Fruit fly (Drosophila melanogaster) whole organism, embryonic: Measurements from ENCODE around the gene Cyp303a1.

Experiments
- CG10543 ChIP-seq: fragments of 200-800 bp; sonication (Bioruptor generic); optimal IDR thresholded peaks from 3 replicates; lab custom pipeline; 2017; ENCODE audit warnings: missing biosample characterization, mild to moderate bottlenecking, missing genetic modification characterization, moderate library complexity
- CG10979 ChIP-seq: fragments of 200-800 bp; sonication (Bioruptor generic); optimal IDR thresholded peaks from 2 replicates; lab custom pipeline; 2018; ENCODE audit warnings: missing biosample characterization, mild to moderate bottlenecking, missing genetic modification characterization, moderate library complexity
- CG11696 ChIP-seq: fragments of 200-800 bp; sonication (Bioruptor generic); IDR thresholded peaks from 2 replicates; pipeline ENCODE4 v1.3.6; 2022; ENCODE audit warnings: missing biosample characterization, missing genetic modification characterization
- CG11723 ChIP-seq: fragments of 200-800 bp; sonication (Bioruptor generic); optimal IDR thresholded peaks from 2 replicates; lab custom pipeline; 2017; ENCODE audit warnings: missing biosample characterization, mild to moderate bottlenecking, missing genetic modification characterization
- CG12071 ChIP-seq: fragments of 200-800 bp; sonication (Bioruptor generic); optimal IDR thresholded peaks from 3 replicates; lab custom pipeline; 2018; ENCODE audit warnings: missing biosample characterization, mild to moderate bottlenecking, missing genetic modification characterization
- CG12236 ChIP-seq: fragments of 200-800 bp; sonication (Bioruptor generic); optimal IDR thresholded peaks from 2 replicates; lab custom pipeline; 2016; ENCODE audit warnings: missing biosample characterization, missing genetic modification characterization
- CG12659 ChIP-seq: fragments of 200-800 bp; sonication (Bioruptor generic); optimal IDR thresholded peaks from 3 replicates; lab custom pipeline; 2017; ENCODE audit warnings: mild to moderate bottlenecking, missing biosample characterization, missing genetic modification reagents, missing genetic modification characterization
- CG16863 ChIP-seq: fragments of 200-800 bp; sonication (Bioruptor generic); optimal IDR thresholded peaks from 3 replicates; lab custom pipeline; 2016; ENCODE audit warnings: missing biosample characterization, missing genetic modification characterization
- CG17361 ChIP-seq: fragments of 200-800 bp; sonication (Bioruptor generic); IDR thresholded peaks from 3 replicates; pipeline ENCODE4 v1.3.6; 2022; ENCODE audit warnings: missing biosample characterization, missing genetic modification characterization
- CG17912 ChIP-seq: fragments of 200-800 bp; sonication (Bioruptor generic); optimal IDR thresholded peaks from 2 replicates; lab custom pipeline; 2018; ENCODE audit warnings: missing biosample characterization, mild to moderate bottlenecking, missing genetic modification characterization
- CG18619 ChIP-seq: fragments of 200-800 bp; sonication (Bioruptor generic); optimal IDR thresholded peaks from 3 replicates; lab custom pipeline; 2017; ENCODE audit warnings: missing biosample characterization, mild to moderate bottlenecking, missing genetic modification characterization
- CG2889 ChIP-seq: fragments of 200-800 bp; sonication (Bioruptor generic); IDR thresholded peaks from 3 replicates; pipeline ENCODE4 v1.3.6; 2022; ENCODE audit warnings: missing biosample characterization, missing genetic modification characterization
- CG30403 ChIP-seq: fragments of 200-800 bp; sonication (Bioruptor generic); optimal IDR thresholded peaks from 3 replicates; lab custom pipeline; 2016; ENCODE audit warnings: missing biosample characterization, missing genetic modification characterization
- CG30431 ChIP-seq: fragments of 200-800 bp; sonication (Bioruptor generic); optimal IDR thresholded peaks from 2 replicates; lab custom pipeline; 2017; ENCODE audit warnings: missing biosample characterization, missing genetic modification characterization
- CG33213 ChIP-seq: fragments of 200-800 bp; sonication (Bioruptor generic); optimal IDR thresholded peaks from 3 replicates; lab custom pipeline; 2016; ENCODE audit warnings: missing biosample characterization, missing genetic modification characterization
- CG34376 ChIP-seq: fragments of 200-800 bp; sonication (Bioruptor generic); optimal IDR thresholded peaks from 2 replicates; lab custom pipeline; 2018; ENCODE audit warnings: missing biosample characterization, mild to moderate bottlenecking, missing genetic modification characterization
- CG4282 ChIP-seq: fragments of 200-800 bp; sonication (Bioruptor generic); optimal IDR thresholded peaks from 2 replicates; lab custom pipeline; 2016; ENCODE audit warnings: missing biosample characterization, missing genetic modification characterization
- CG4328 ChIP-seq: fragments of 200-800 bp; sonication (Bioruptor generic); optimal IDR thresholded peaks from 3 replicates; lab custom pipeline; 2017; ENCODE audit warnings: missing biosample characterization, missing genetic modification reagents, missing genetic modification characterization
- CG4707 ChIP-seq: fragments of 200-800 bp; sonication (Bioruptor generic); optimal IDR thresholded peaks from 2 replicates; lab custom pipeline; 2018; ENCODE audit warnings: missing biosample characterization, mild to moderate bottlenecking, missing genetic modification characterization, moderate library complexity
- CG6791 ChIP-seq: fragments of 200-800 bp; sonication (Bioruptor generic); IDR thresholded peaks from 3 replicates; pipeline ENCODE4 v1.3.6; 2022; ENCODE audit warnings: missing biosample characterization, missing genetic modification characterization; ENCODE audit not compliant: partially characterized antibody
- CG7786 ChIP-seq: fragments of 200-800 bp; sonication (Bioruptor generic); optimal IDR thresholded peaks from 2 replicates; lab custom pipeline; 2016; ENCODE audit warnings: missing biosample characterization, missing genetic modification characterization
- CG7928 ChIP-seq: fragments of 200-800 bp; sonication (Bioruptor generic); optimal IDR thresholded peaks from 2 replicates; lab custom pipeline; 2017; ENCODE audit warnings: missing biosample characterization, mild to moderate bottlenecking, missing genetic modification characterization
- CG8388 ChIP-seq: fragments of 200-800 bp; sonication (Bioruptor generic); optimal IDR thresholded peaks from 2 replicates; lab custom pipeline; 2019; ENCODE audit warnings: missing biosample characterization, mild to moderate bottlenecking, missing genetic modification characterization, moderate library complexity
- CG8478 ChIP-seq: fragments of >200 bp; optimal IDR thresholded peaks from 2 replicates; lab custom pipeline; 2018
- CG9817 ChIP-seq: fragments of 200-800 bp; sonication (Bioruptor generic); optimal IDR thresholded peaks from 2 replicates; lab custom pipeline; 2018; ENCODE audit warnings: missing biosample characterization, mild to moderate bottlenecking, missing genetic modification characterization, moderate library complexity
- CoRest ChIP-seq: fragments of 200-800 bp; sonication (Bioruptor generic); optimal IDR thresholded peaks from 3 replicates; lab custom pipeline; 2018; ENCODE audit warnings: missing biosample characterization, mild to moderate bottlenecking, missing genetic modification characterization, moderate library complexity
- Dip2 ChIP-seq: fragments of 200-800 bp; sonication (Bioruptor generic); IDR thresholded peaks from 2 replicates; pipeline ENCODE4 v1.3.6; 2022; ENCODE audit warnings: missing biosample characterization, missing genetic modification characterization
- Doc2 ChIP-seq: fragments of 200-800 bp; sonication (Bioruptor generic); IDR thresholded peaks from 2 replicates; pipeline ENCODE4 v1.3.6; 2022; ENCODE audit warnings: missing biosample characterization, missing genetic modification characterization
- Ets97D ChIP-seq: fragments of 200-800 bp; sonication (Bioruptor generic); optimal IDR thresholded peaks from 3 replicates; lab custom pipeline; 2016; ENCODE audit warnings: missing biosample characterization, missing genetic modification characterization
- Hand ChIP-seq: fragments of 200-800 bp; sonication (Bioruptor generic); optimal IDR thresholded peaks from 2 replicates; lab custom pipeline; 2017; ENCODE audit warnings: mild to moderate bottlenecking, missing biosample characterization, missing genetic modification reagents, missing genetic modification characterization
- Hr39 ChIP-seq: fragments of >200 bp; optimal IDR thresholded peaks from 2 replicates; lab custom pipeline; 2017
- Lpt ChIP-seq: fragments of >200 bp; optimal IDR thresholded peaks from 2 replicates; lab custom pipeline; 2018; ENCODE audit warnings: missing biosample characterization, missing genetic modification characterization
- Mes4 ChIP-seq: fragments of 200-800 bp; sonication (Bioruptor generic); optimal IDR thresholded peaks from 2 replicates; lab custom pipeline; 2016; ENCODE audit warnings: missing biosample characterization, missing genetic modification characterization
- NfI ChIP-seq: fragments of 200-800 bp; sonication (Bioruptor generic); optimal IDR thresholded peaks from 3 replicates; lab custom pipeline; 2018; ENCODE audit warnings: missing biosample characterization, mild to moderate bottlenecking, missing genetic modification characterization, moderate library complexity
- Ssrp ChIP-seq: fragments of 200-800 bp; sonication (Bioruptor generic); optimal IDR thresholded peaks from 2 replicates; lab custom pipeline; 2018; ENCODE audit warnings: missing biosample characterization, mild to moderate bottlenecking, missing genetic modification characterization, moderate library complexity
- Usf ChIP-seq: fragments of 200-800 bp; sonication (Bioruptor generic); optimal IDR thresholded peaks from 2 replicates; lab custom pipeline; 2017; ENCODE audit warnings: missing genotype, missing biosample characterization, missing genetic modification characterization
- ac ChIP-seq: fragments of 200-800 bp; sonication (Bioruptor generic); optimal IDR thresholded peaks from 3 replicates; lab custom pipeline; 2017; ENCODE audit warnings: missing biosample characterization, mild to moderate bottlenecking, missing genetic modification characterization
- cas ChIP-seq: fragments of 200-800 bp; sonication (Bioruptor generic); IDR thresholded peaks from 2 replicates; pipeline ENCODE4 v1.3.6; 2022; ENCODE audit warnings: missing biosample characterization, missing genetic modification characterization
- croc ChIP-seq: fragments of 200-800 bp; sonication (Bioruptor generic); conservative IDR thresholded peaks from 3 replicates; pipeline ENCODE4 v1.3.6; 2022; ENCODE audit warnings: missing biosample characterization, missing genetic modification characterization
- dysf ChIP-seq: fragments of 200-800 bp; sonication (Bioruptor generic); IDR thresholded peaks from 3 replicates; pipeline ENCODE4 v1.3.6; 2022; ENCODE audit warnings: missing biosample characterization, missing genetic modification characterization
- esg ChIP-seq: fragments of 200-800 bp; sonication (Bioruptor generic); conservative IDR thresholded peaks from 2 replicates; pipeline ENCODE4 v1.3.6; 2022; ENCODE audit warnings: missing biosample characterization, missing genetic modification characterization
- grn ChIP-seq: fragments of 200-800 bp; sonication (Bioruptor generic); optimal IDR thresholded peaks from 3 replicates; lab custom pipeline; 2017; ENCODE audit warnings: missing biosample characterization, missing genetic modification characterization
- hth ChIP-seq: fragments of >200 bp; optimal IDR thresholded peaks from 2 replicates; lab custom pipeline; 2017; ENCODE audit warnings: inconsistent platforms
- klu ChIP-seq: fragments of 200-800 bp; sonication (Bioruptor generic); IDR thresholded peaks from 2 replicates; pipeline ENCODE4 v1.3.6; 2022; ENCODE audit warnings: missing biosample characterization, missing genetic modification characterization
- nom ChIP-seq: fragments of 200-800 bp; sonication (Bioruptor generic); optimal IDR thresholded peaks from 2 replicates; lab custom pipeline; 2017; ENCODE audit warnings: missing biosample characterization, missing genetic modification characterization, mild to moderate bottlenecking, moderate library complexity, missing genetic modification reagents
- oc ChIP-seq: fragments of 200-800 bp; sonication (Bioruptor generic); optimal IDR thresholded peaks from 2 replicates; lab custom pipeline; 2018; ENCODE audit warnings: missing biosample characterization, mild to moderate bottlenecking, missing genetic modification characterization, moderate library complexity
- p53 ChIP-seq: fragments of 200-800 bp; sonication (Bioruptor generic); optimal IDR thresholded peaks from 2 replicates; lab custom pipeline; 2016; ENCODE audit warnings: missing biosample characterization, missing genetic modification characterization
- schlank ChIP-seq: fragments of 200-800 bp; sonication (Bioruptor generic); optimal IDR thresholded peaks from 2 replicates; lab custom pipeline; 2018; ENCODE audit warnings: missing biosample characterization, mild to moderate bottlenecking, missing genetic modification characterization
- ssp ChIP-seq: fragments of 200-800 bp; sonication (Bioruptor generic); IDR thresholded peaks from 2 replicates; pipeline ENCODE4 v1.3.6; 2022; ENCODE audit warnings: missing biosample characterization, missing genetic modification characterization
- tx ChIP-seq: fragments of 200-800 bp; sonication (Bioruptor generic); optimal IDR thresholded peaks from 2 replicates; lab custom pipeline; 2016; ENCODE audit warnings: missing biosample characterization, missing genetic modification characterization
- yki ChIP-seq: fragments of >200 bp; optimal IDR thresholded peaks from 3 replicates; lab custom pipeline; 2018

Cyp303a1 gene

dm6 chr2L:16299466-16300311, 5.7 kb downstream of the Cyp303a1 start, which contains the start of the genes heix and CG17328 (continued):
- TF ChIP-seq CG9817 (peak; percentile 79), Hr39 (lab: Kevin White, UChicago) (no peak), CG11696 (GFP tag; lab: Robert Waterston, UW) (no peak; the same call in 1 of the 2 replicates), Usf (peak; percentile 33), CG4282 (GFP tag; lab: Kevin White, UChicago) (no peak), Ets97D (GFP tag; lab: Kevin White, UChicago) (peak; percentile 74), Lpt (GFP tag; lab: Kevin White, UChicago) (no peak), CG7928 (GFP tag; lab: Kevin White, UChicago) (peak; percentile 96), CG12659 (GFP tag; lab: Kevin White, UChicago) (peak; percentile 80), Doc2 (no peak), ac (no peak), oc (tag; lab: Kevin White, UChicago) (no peak), CG30431 (GFP tag; lab: Kevin White, UChicago) (peak; percentile 19), klu (no peak; the same call in 1 of the 2 replicates), tx (GFP tag; lab: Kevin White, UChicago) (peak; percentile 22), Hand (no peak), cas (GFP tag; lab: Robert Waterston, UW) (no peak), NfI (GFP tag; lab: Kevin White, UChicago) (peak; percentile 67), CG10543 (GFP tag; lab: Kevin White, UChicago) (peak; percentile 61), croc (GFP tag; lab: Robert Waterston, UW) (peak; percentile 29; the same call in 1 of the 3 replicates), CG8478 (lab: Kevin White, UChicago) (no peak), CG10979 (tag; lab: Kevin White, UChicago) (peak; percentile 45), CG16863 (GFP tag; lab: Kevin White, UChicago) (peak; percentile 49), CG11723 (GFP tag; lab: Kevin White, UChicago) (no peak), CG7786 (peak; percentile 56), Ssrp (tag; lab: Kevin White, UChicago) (peak; percentile 66), CG8388 (GFP tag; lab: Kevin White, UChicago) (peak; percentile 43), schlank (tag; lab: Kevin White, UChicago) (peak; percentile 57), CG18619 (GFP tag; lab: Kevin White, UChicago) (peak; percentile 70), CG2889 (GFP tag; lab: Robert Waterston, UW) (no peak), CG17912 (GFP tag; lab: Kevin White, UChicago) (peak; percentile 47), CG12071 (no peak), dysf (GFP tag; lab: Robert Waterston, UW) (peak; percentile 82), CG17361 (peak; percentile 88), CG30403 (GFP tag; lab: Kevin White, UChicago) (peak; percentile 88), CG12236 (no peak), esg (GFP tag; lab: Robert Waterston, UW) (peak; percentile 59), p53 (GFP tag; lab: Kevin White, UChicago) (no peak), CG6791 (GFP tag; lab: Robert Waterston, UW) (no peak), Dip2 (no peak), yki (lab: Kevin White, UChicago) (no peak), CoRest (tag; lab: Kevin White, UChicago) (peak; percentile 85), nom (GFP tag; lab: Kevin White, UChicago) (peak; percentile 25), CG4328 (peak; percentile 60), ssp (peak; percentile 43), CG4707 (GFP tag; lab: Kevin White, UChicago) (no peak), CG34376 (GFP tag; lab: Kevin White, UChicago) (peak; percentile 61), CG33213 (peak; percentile 38), hth (no peak), Mes4 (no peak), grn (no peak)
